Fruit fly (Drosophila melanogaster): ENCODE results near the gene CG7523.
A peak's percentile ranks its signal among the peaks of the same experiment; 100 is the strongest.

Gene CG7523

dm6 chr3R:17710900-17711645 lies 40.4 kb upstream of the CG7523 start:
- TF ChIP-seq pfk (GFP tag; optimal IDR thresholded peaks at IDR 0.05) (peak; percentile 82), Kr (GFP tag; optimal IDR thresholded peaks at IDR 0.05) (peak; percentile 48), Dbx (GFP tag; IDR thresholded peaks at IDR 0.05) (no peak), sqz (GFP tag; optimal IDR thresholded peaks at IDR 0.05) (peak; percentile 84), crol (GFP tag; IDR thresholded peaks at IDR 0.05) (peak; percentile 89), lov (optimal IDR thresholded peaks at IDR 0.05) (no peak), lov (GFP tag; IDR thresholded peaks at IDR 0.05) (0 out of 3 replicates have a peak, but pooled peaks have one; percentile 62), CG7745 (tag; optimal IDR thresholded peaks at IDR 0.05) (peak; percentile 18), nom (GFP tag; optimal IDR thresholded peaks at IDR 0.05) (peak; percentile 75), CG8290 (GFP tag; optimal IDR thresholded peaks at IDR 0.05) (no peak), CG8290 (tag; optimal IDR thresholded peaks at IDR 0.05) (no peak), CG7357 (GFP tag; IDR thresholded peaks at IDR 0.05) (no peak), zf30C (GFP tag; optimal IDR thresholded peaks at IDR 0.05) (no peak), CG32767 (GFP tag; IDR thresholded peaks at IDR 0.05) (peak; percentile 30; the same call in 1 of the 2 replicates), Deaf1 (tag; optimal IDR thresholded peaks at IDR 0.05) (peak; percentile 93), Blimp-1 (GFP tag; optimal IDR thresholded peaks at IDR 0.05) (peak; percentile 52), oc (tag; optimal IDR thresholded peaks at IDR 0.05) (peak; percentile 34), CG2202 (tag; optimal IDR thresholded peaks at IDR 0.05) (no peak), Hey (tag; optimal IDR thresholded peaks at IDR 0.05) (peak; percentile 21), H15 (GFP tag; IDR thresholded peaks at IDR 0.05) (0 out of 3 replicates have a peak, but pooled peaks have one; percentile 13), CG5180 (GFP tag; optimal IDR thresholded peaks at IDR 0.05) (peak; percentile 88), E2f2 (GFP tag; IDR thresholded peaks at IDR 0.05) (no peak), CG8478 (optimal IDR thresholded peaks at IDR 0.05) (peak; percentile 7), tll (GFP tag; optimal IDR thresholded peaks at IDR 0.05) (peak in 1 of 2 experiments; percentile 63), CG2199 (GFP tag; IDR thresholded peaks at IDR 0.05) (0 out of 3 replicates have a peak, but pooled peaks have one; percentile 17), CG4360 (GFP tag; IDR thresholded peaks at IDR 0.05) (peak; percentile 73), mirr (GFP tag; optimal IDR thresholded peaks at IDR 0.05) (no peak), sug (tag; optimal IDR thresholded peaks at IDR 0.05) (no peak), Med (GFP tag) (peak; percentile 58), CG10543 (GFP tag; optimal IDR thresholded peaks at IDR 0.05) (peak; percentile 65), Lpt (GFP tag; optimal IDR thresholded peaks at IDR 0.05) (peak; percentile 26), ci (GFP tag; IDR thresholded peaks at IDR 0.05) (peak; percentile 24; the same call in 1 of the 3 replicates), tio (GFP tag; optimal IDR thresholded peaks at IDR 0.05) (no peak), cad (GFP tag; optimal IDR thresholded peaks at IDR 0.05) (peak; percentile 12), chinmo (GFP tag; IDR thresholded peaks at IDR 0.05; ENCODE audit: partially characterized antibody) (0 out of 4 replicates have a peak, but pooled peaks have one; percentile 52), pros (GFP tag; optimal IDR thresholded peaks at IDR 0.05) (peak; percentile 92), abd-A (tag; optimal IDR thresholded peaks at IDR 0.05) (peak; percentile 89), rib (GFP tag; IDR thresholded peaks at IDR 0.05) (no peak), emc (GFP tag; optimal IDR thresholded peaks at IDR 0.05) (no peak), bsh (GFP tag; optimal IDR thresholded peaks at IDR 0.05) (no peak), CG4820 (GFP tag; optimal IDR thresholded peaks at IDR 0.05) (no peak), sd (tag; optimal IDR thresholded peaks at IDR 0.05) (peak; percentile 26), kni (GFP tag; optimal IDR thresholded peaks at IDR 0.05) (peak; percentile 81), nmo (GFP tag; optimal IDR thresholded peaks at IDR 0.05) (no peak), insv (GFP tag; optimal IDR thresholded peaks at IDR 0.05) (peak in 1 of 2 experiments; percentile 22), CG8765 (GFP tag; IDR thresholded peaks at IDR 0.05) (0 out of 2 replicates have a peak, but pooled peaks have one; percentile 38), CG15073 (GFP tag; optimal IDR thresholded peaks at IDR 0.05) (no peak), cg (GFP tag; optimal IDR thresholded peaks at IDR 0.05) (peak; percentile 80), CG3726 (GFP tag; IDR thresholded peaks at IDR 0.05) (no peak)
